Worm (Caenorhabditis elegans) whole organism, L2 larva: ENCODE data around the gene lgc-14.

Experiments
- F13H6.1 ChIP-seq: sonication (generic microtip); optimal IDR thresholded peaks from 2 replicates; lab custom pipeline; 2016; ENCODE audit warnings: missing genetic modification characterization, missing compliant biosample characterization
- Y55F3AM.14 ChIP-seq: fragments of 200-800 bp; sonication (Bioruptor generic); optimal IDR thresholded peaks from 2 replicates; lab custom pipeline; 2018; ENCODE audit warnings: mild to moderate bottlenecking, missing genetic modification characterization, missing compliant biosample characterization
- ZK546.5 ChIP-seq: sonication (generic microtip); optimal IDR thresholded peaks from 2 replicates; lab custom pipeline; 2017; ENCODE audit warnings: missing biosample characterization, missing genetic modification characterization
- alr-1 ChIP-seq: fragments of 150-350 bp; optimal IDR thresholded peaks from 2 replicates; lab custom pipeline; 2014; ENCODE audit warnings: missing biosample characterization, missing genetic modification characterization
- aly-2 ChIP-seq: fragments of 150-350 bp; optimal IDR thresholded peaks from 2 replicates; lab custom pipeline; 2014; ENCODE audit warnings: missing biosample characterization, missing genetic modification characterization
- ama-1 ChIP-seq: fragments of 150-350 bp; optimal IDR thresholded peaks from 2 replicates; lab custom pipeline; 2018; ENCODE audit warnings: inconsistent platforms
- crh-2 ChIP-seq: sonication (generic microtip); optimal IDR thresholded peaks from 2 replicates; lab custom pipeline; 2017; ENCODE audit warnings: missing biosample characterization, missing genetic modification characterization
- dmd-4 ChIP-seq: sonication (generic microtip); optimal IDR thresholded peaks from 2 replicates; lab custom pipeline; 2017; ENCODE audit warnings: missing biosample characterization, missing genetic modification characterization
- lin-13 ChIP-seq: fragments of 150-350 bp; optimal IDR thresholded peaks from 2 replicates; lab custom pipeline; 2014; ENCODE audit warnings: missing biosample characterization, missing genetic modification reagents, missing genetic modification characterization
- mbf-1 ChIP-seq: sonication (generic microtip); optimal IDR thresholded peaks from 2 replicates; lab custom pipeline; 2017; ENCODE audit warnings: missing biosample characterization, missing genetic modification characterization
- nhr-10 ChIP-seq: sonication (generic microtip); optimal IDR thresholded peaks from 2 replicates; lab custom pipeline; 2017; ENCODE audit warnings: missing biosample characterization, missing genetic modification characterization
- nhr-129 ChIP-seq: fragments of 150-350 bp; optimal IDR thresholded peaks from 2 replicates; lab custom pipeline; 2014; ENCODE audit warnings: missing biosample characterization, missing genetic modification characterization
- nhr-21 ChIP-seq: fragments of 150-350 bp; optimal IDR thresholded peaks from 2 replicates; lab custom pipeline; 2014; ENCODE audit warnings: missing biosample characterization, missing genetic modification characterization
- sem-4 ChIP-seq: fragments of 150-350 bp; optimal IDR thresholded peaks from 2 replicates; lab custom pipeline; 2014; ENCODE audit warnings: missing biosample characterization, missing genetic modification reagents, missing genetic modification characterization
- sma-9 ChIP-seq, 2 experiments: fragments of 150-350 bp in 1 of 2; sonication (generic microtip) in 1 of 2; optimal IDR thresholded peaks; 2 replicates each; lab custom pipeline; 2014 to 2016; ENCODE audit warnings: missing genetic modification characterization in 2 of 2, mild to moderate bottlenecking in 1 of 2, missing biosample characterization in 1 of 2, missing compliant biosample characterization in 1 of 2, missing genetic modification reagents in 1 of 2, moderate library complexity in 1 of 2
- unc-55 ChIP-seq: fragments of 150-350 bp; sonication (generic microtip); optimal IDR thresholded peaks from 3 replicates; lab custom pipeline; 2014; ENCODE audit warnings: missing biosample characterization, missing genetic modification reagents, missing genetic modification characterization
- ztf-4 ChIP-seq: fragments of 150-350 bp; optimal IDR thresholded peaks from 2 replicates; lab custom pipeline; 2014; ENCODE audit warnings: missing biosample characterization, missing genetic modification characterization

lgc-14 gene

ce11 chrX:12160002-12160690 lies 48.8 kb downstream of the lgc-14 start, which contains the start of gene F57G12.2:
Gene F57G12.2, minus strand, starts transcription at chrX:12160052.
- TF ChIP-seq F13H6.1 (tag; lab: Kevin White, UChicago) (peak; percentile 22), sem-4 (tag; lab: Kevin White, UChicago) (peak; percentile 36), nhr-21 (tag; lab: Kevin White, UChicago) (peak; percentile 1), Y55F3AM.14 (GFP tag; lab: Kevin White, UChicago) (no peak), crh-2 (tag; lab: Kevin White, UChicago) (no peak), alr-1 (tag; lab: Kevin White, UChicago) (no peak)

ce11 chrX:12162659-12163058 lies 51.3 kb downstream of the lgc-14 start:
- no peak for TF ChIP-seq ama-1 (lab: Kevin White, UChicago)
- TF ChIP-seq unc-55 (GFP tag; lab: Kevin White, UChicago), result no peak
- no peak for TF ChIP-seq nhr-129 (tag; lab: Kevin White, UChicago)
- TF ChIP-seq ZK546.5 (tag; lab: Kevin White, UChicago), result no peak
- no peak for TF ChIP-seq dmd-4 (tag; lab: Kevin White, UChicago)
- no peak for TF ChIP-seq sem-4 (tag; lab: Kevin White, UChicago)
- no peak for TF ChIP-seq nhr-21 (tag; lab: Kevin White, UChicago)
- TF ChIP-seq nhr-10, result no peak
- TF ChIP-seq alr-1 (tag; lab: Kevin White, UChicago), result no peak
- no peak for TF ChIP-seq ztf-4
- no peak for TF ChIP-seq mbf-1 (tag; lab: Kevin White, UChicago)
- TF ChIP-seq aly-2 (tag; lab: Kevin White, UChicago), result no peak
- no peak for TF ChIP-seq lin-13 (GFP tag; lab: Kevin White, UChicago)
- TF ChIP-seq sma-9 (GFP tag; optimal IDR thresholded peaks at IDR 0.05; lab: Kevin White, UChicago), result no peak
- no peak for TF ChIP-seq sma-9 (tag; optimal IDR thresholded peaks at IDR 0.05; lab: Kevin White, UChicago)
